Worm (Caenorhabditis elegans) whole organism, early embryonic: ENCODE data around the gene str-64.

Source experiments
- B0310.2 ChIP-seq: sonication (generic microtip); optimal IDR thresholded peaks from 2 replicates; lab custom pipeline; 2016; ENCODE audit warnings: mild to moderate bottlenecking, missing genetic modification characterization, missing compliant biosample characterization
- F13C5.2 ChIP-seq: sonication (generic microtip); optimal IDR thresholded peaks from 2 replicates; lab custom pipeline; 2017; ENCODE audit warnings: mild to moderate bottlenecking, missing genetic modification characterization, inconsistent platforms, missing compliant biosample characterization
- aly-1 ChIP-seq: sonication (generic microtip); optimal IDR thresholded peaks from 2 replicates; lab custom pipeline; 2016; ENCODE audit warnings: missing genetic modification characterization, missing compliant biosample characterization
- ama-1 ChIP-seq: fragments of 150-350 bp; optimal IDR thresholded peaks from 2 replicates; lab custom pipeline; 2014
- ceh-13 ChIP-seq: fragments of 200-800 bp; sonication (Bioruptor generic); optimal IDR thresholded peaks from 2 replicates; lab custom pipeline; 2018; ENCODE audit warnings: mild to moderate bottlenecking, missing genetic modification characterization, missing compliant biosample characterization
- ceh-36 ChIP-seq: sonication (generic microtip); optimal IDR thresholded peaks from 2 replicates; lab custom pipeline; 2016; ENCODE audit warnings: missing genetic modification characterization, inconsistent platforms, missing compliant biosample characterization
- ets-7 ChIP-seq: sonication (generic microtip); optimal IDR thresholded peaks from 2 replicates; lab custom pipeline; 2016; ENCODE audit warnings: missing genotype, missing genetic modification characterization, missing compliant biosample characterization
- flt-1 ChIP-seq: fragments of 200-800 bp; sonication (Bioruptor generic); IDR thresholded peaks from 2 replicates; pipeline ENCODE4 v1.3.6; 2022; ENCODE audit warnings: missing genetic modification characterization, missing compliant biosample characterization
- hmbx-1 ChIP-seq: sonication (generic microtip); optimal IDR thresholded peaks from 2 replicates; lab custom pipeline; 2016; ENCODE audit warnings: mild to moderate bottlenecking, missing genetic modification characterization, missing compliant biosample characterization
- hmg-4 ChIP-seq: fragments of 200-800 bp; sonication (Bioruptor generic); optimal IDR thresholded peaks from 2 replicates; lab custom pipeline; 2018; ENCODE audit warnings: mild to moderate bottlenecking, missing genetic modification characterization, missing compliant biosample characterization
- hnd-1 ChIP-seq: sonication (generic microtip); optimal IDR thresholded peaks from 2 replicates; lab custom pipeline; 2016; ENCODE audit warnings: missing genetic modification characterization, missing compliant biosample characterization
- pes-1 ChIP-seq: fragments of 200-800 bp; sonication (Bioruptor generic); IDR thresholded peaks from 2 replicates; pipeline ENCODE4 v1.3.6; 2022; ENCODE audit warnings: missing genetic modification reagents, missing genetic modification characterization, missing compliant biosample characterization
- scrt-1 ChIP-seq: fragments of 200-800 bp; sonication (Bioruptor generic); IDR thresholded peaks from 2 replicates; pipeline ENCODE4 v1.3.6; 2022; ENCODE audit warnings: missing genetic modification characterization, missing compliant biosample characterization
- sea-1 ChIP-seq: fragments of 200-800 bp; sonication (Bioruptor generic); conservative IDR thresholded peaks from 2 replicates; pipeline ENCODE4 v1.3.6; 2022; ENCODE audit warnings: missing genetic modification characterization, missing compliant biosample characterization
- tbx-11 ChIP-seq: fragments of 200-800 bp; sonication (Bioruptor generic); IDR thresholded peaks from 2 replicates; pipeline ENCODE4 v1.3.6; 2022; ENCODE audit warnings: missing genetic modification characterization, missing compliant biosample characterization
- tbx-37 ChIP-seq: fragments of 200-800 bp; sonication (Bioruptor generic); conservative IDR thresholded peaks from 2 replicates; pipeline ENCODE4 v1.3.6; 2022; ENCODE audit warnings: missing genetic modification reagents, missing genetic modification characterization, missing compliant biosample characterization
- tra-4 ChIP-seq: sonication (generic microtip); optimal IDR thresholded peaks from 2 replicates; lab custom pipeline; 2017; ENCODE audit warnings: missing genetic modification characterization, missing compliant biosample characterization

Gene str-64

DNA sequence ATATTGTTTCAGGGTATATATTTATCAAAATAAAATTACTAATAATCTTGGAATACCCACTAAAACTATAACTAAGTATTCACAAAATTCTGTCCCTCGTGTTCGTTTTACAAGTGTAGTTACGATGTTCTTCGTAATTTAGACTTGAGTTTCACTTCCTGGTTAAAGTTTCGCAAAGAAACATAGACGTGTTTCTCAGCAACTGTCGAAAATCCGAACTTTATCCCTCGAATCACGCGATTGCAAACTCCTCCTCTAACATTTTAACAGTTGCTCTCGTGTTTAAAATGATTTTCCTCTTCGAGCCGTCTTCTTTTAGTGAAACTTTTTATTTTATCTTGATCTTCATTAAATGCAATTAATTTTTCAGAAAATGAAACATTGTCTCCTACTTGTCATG lies 3.0 kb upstream of the str-64 start, which contains the start of gene T28A11.2:
Gene T28A11.2 (plus strand): TSS at position 371 of the 400 bp plus-strand sequence.
- TF ChIP-seq ama-1 (lab: Kevin White, UChicago) (no peak), aly-1 (no peak), hmbx-1 (tag; lab: Kevin White, UChicago) (no peak), ceh-36 (tag; lab: Kevin White, UChicago) (no peak), ets-7 (no peak), ceh-13 (GFP tag; lab: Kevin White, UChicago) (no peak), hnd-1 (tag; lab: Kevin White, UChicago) (no peak), sea-1 (GFP tag; lab: Robert Waterston, UW) (no peak), F13C5.2 (tag; lab: Kevin White, UChicago) (no peak), pes-1 (GFP tag; lab: Robert Waterston, UW) (no peak), hmg-4 (GFP tag; lab: Kevin White, UChicago) (no peak), scrt-1 (no peak), B0310.2 (no peak)

DNA sequence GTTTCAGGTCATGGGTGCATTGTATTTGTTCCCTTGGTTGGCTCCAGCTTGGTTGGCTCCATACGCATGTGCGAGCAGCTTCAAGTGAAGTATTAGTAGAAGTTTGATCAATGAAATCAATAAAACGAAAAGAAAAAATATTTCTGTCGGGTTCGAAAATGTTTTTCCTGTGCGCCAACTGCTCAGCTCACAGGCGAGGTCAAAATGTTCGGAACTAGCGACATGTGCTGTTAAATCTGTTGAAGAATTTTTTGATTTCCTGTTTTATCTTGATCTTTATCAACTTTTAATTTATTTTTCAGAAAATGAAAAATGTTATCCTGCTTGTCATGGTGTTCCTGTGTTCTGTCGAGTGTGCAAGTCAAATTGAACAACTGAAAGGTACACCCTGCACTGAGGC lies 1.5 kb upstream of the str-64 start, which contains the start of gene T28A11.25:
Gene T28A11.25 (plus strand): TSS at position 301 of the 400 bp plus-strand sequence.
- TF ChIP-seq F13C5.2 (tag; lab: Kevin White, UChicago) (no peak), tra-4 (tag; lab: Kevin White, UChicago) (no peak), ama-1 (lab: Kevin White, UChicago) (no peak), hmg-4 (GFP tag; lab: Kevin White, UChicago) (no peak), aly-1 (no peak), tbx-37 (GFP tag; lab: Robert Waterston, UW) (no peak), pes-1 (GFP tag; lab: Robert Waterston, UW) (no peak), ceh-13 (GFP tag; lab: Kevin White, UChicago) (no peak), flt-1 (GFP tag; lab: Robert Waterston, UW) (no peak), sea-1 (GFP tag; lab: Robert Waterston, UW) (no peak), hmbx-1 (tag; lab: Kevin White, UChicago) (no peak), scrt-1 (no peak), tbx-11 (GFP tag; lab: Robert Waterston, UW) (no peak), ceh-36 (tag; lab: Kevin White, UChicago) (no peak), B0310.2 (no peak), ets-7 (no peak), hnd-1 (tag; lab: Kevin White, UChicago) (no peak)

ce11 chrV:3284629-3285028 lies 1.6 kb downstream of the str-64 start, which contains the start of gene F35F10.5:
TSS of gene F35F10.5 (plus strand) at chrV:3284929.
- TF ChIP-seq flt-1 (GFP tag; lab: Robert Waterston, UW) (no peak), sea-1 (GFP tag; lab: Robert Waterston, UW) (no peak), B0310.2 (no peak), pes-1 (GFP tag; lab: Robert Waterston, UW) (no peak), tbx-37 (GFP tag; lab: Robert Waterston, UW) (no peak), scrt-1 (no peak), tra-4 (tag; lab: Kevin White, UChicago) (no peak), ets-7 (no peak)

DNA sequence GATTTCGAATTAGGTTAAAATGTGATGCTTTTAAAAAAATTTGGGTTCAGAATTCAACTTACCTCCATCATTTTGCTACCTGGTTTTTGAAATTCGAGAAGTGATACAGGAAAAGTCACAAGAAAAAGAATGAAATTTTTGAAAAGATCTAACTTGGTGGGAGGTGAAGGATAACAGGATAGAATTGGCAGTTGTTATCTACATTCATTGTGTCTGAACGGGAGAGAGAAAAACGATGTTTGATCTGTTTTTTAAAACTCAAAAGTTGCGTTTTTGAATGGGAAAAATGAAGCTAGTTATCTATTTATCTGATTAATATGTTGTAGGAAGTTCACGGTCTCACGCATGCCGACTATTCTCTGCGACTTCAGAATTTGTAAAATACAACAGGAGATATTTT lies 4.3 kb downstream of the str-64 start, which contains the start of gene F35F10.7:
Gene F35F10.7 (minus strand): TSS at position 101 of the 400 bp plus-strand sequence.
- no peak for TF ChIP-seq hmg-4 (GFP tag; lab: Kevin White, UChicago)
- no peak for TF ChIP-seq tra-4 (tag; lab: Kevin White, UChicago)
- TF ChIP-seq F13C5.2 (tag; lab: Kevin White, UChicago), result no peak
- no peak for TF ChIP-seq tbx-11 (GFP tag; lab: Robert Waterston, UW)
- TF ChIP-seq sea-1 (GFP tag; lab: Robert Waterston, UW), result no peak
- TF ChIP-seq ceh-36 (tag; lab: Kevin White, UChicago), result no peak
- no peak for TF ChIP-seq hmbx-1 (tag; lab: Kevin White, UChicago)
- no peak for TF ChIP-seq tbx-37 (GFP tag; lab: Robert Waterston, UW)
- no peak for TF ChIP-seq scrt-1
- TF ChIP-seq aly-1, result no peak
- TF ChIP-seq ets-7, result no peak
- no peak for TF ChIP-seq B0310.2
- no peak for TF ChIP-seq hnd-1 (tag; lab: Kevin White, UChicago)
- TF ChIP-seq flt-1 (GFP tag; lab: Robert Waterston, UW), result no peak
- no peak for TF ChIP-seq pes-1 (GFP tag; lab: Robert Waterston, UW)
- no peak for TF ChIP-seq ama-1 (lab: Kevin White, UChicago)

DNA sequence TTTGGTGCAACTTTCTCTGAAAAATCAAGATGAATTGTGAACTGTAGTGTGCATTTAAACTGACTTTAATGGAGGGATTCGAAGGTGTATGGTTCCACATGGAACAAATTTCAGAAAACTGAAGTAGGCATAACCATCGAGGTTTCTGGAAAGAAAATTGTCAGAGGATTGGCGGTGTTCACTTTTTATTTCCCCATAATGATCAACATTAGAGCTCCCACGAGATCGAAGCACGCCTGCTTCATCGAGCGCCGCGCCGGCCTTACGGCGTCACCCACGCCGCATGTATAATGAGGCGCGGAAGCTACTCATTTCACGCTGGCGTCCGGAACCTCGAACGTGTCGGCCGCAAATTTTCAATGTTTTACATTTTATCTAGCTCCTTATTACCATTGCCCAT lies 5.1 kb downstream of the str-64 start:
- TF ChIP-seq F13C5.2 (tag; lab: Kevin White, UChicago), result no peak
- no peak for TF ChIP-seq ceh-36 (tag; lab: Kevin White, UChicago)
- no peak for TF ChIP-seq tra-4 (tag; lab: Kevin White, UChicago)
- no peak for TF ChIP-seq aly-1
- TF ChIP-seq tbx-11 (GFP tag; lab: Robert Waterston, UW), result no peak
- TF ChIP-seq ama-1 (lab: Kevin White, UChicago), result no peak
- no peak for TF ChIP-seq hmbx-1 (tag; lab: Kevin White, UChicago)
- no peak for TF ChIP-seq ceh-13 (GFP tag; lab: Kevin White, UChicago)
- TF ChIP-seq ets-7, result no peak
- no peak for TF ChIP-seq scrt-1

ce11 chrV:3289267-3289666 lies 6.2 kb downstream of the str-64 start, which contains the start of gene F35F10.6:
TSS of gene F35F10.6 (minus strand) at chrV:3289367.
- TF ChIP-seq hnd-1 (tag; lab: Kevin White, UChicago) (no peak), ama-1 (lab: Kevin White, UChicago) (no peak), ets-7 (no peak)

DNA sequence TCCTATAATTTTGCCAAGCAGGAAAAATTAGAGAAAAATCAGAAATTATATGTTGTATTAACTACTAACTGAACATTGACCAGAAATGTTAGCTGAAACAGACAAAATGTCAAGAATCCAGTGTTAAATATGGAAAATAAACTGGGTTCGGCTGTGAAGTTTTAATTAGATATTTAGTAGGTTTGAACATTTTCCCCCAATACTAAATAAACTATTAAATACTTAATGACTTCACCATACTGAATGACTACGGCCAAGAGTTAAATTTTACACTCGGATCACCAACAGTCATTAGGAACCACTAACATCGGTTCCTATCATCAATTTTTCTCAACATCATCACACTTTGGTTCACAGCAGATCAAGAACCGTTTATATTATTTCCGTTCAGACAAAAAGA lies 12.3 kb downstream of the str-64 start:
- TF ChIP-seq hmbx-1 (tag; lab: Kevin White, UChicago), result no peak
- TF ChIP-seq aly-1, result no peak
- TF ChIP-seq tbx-37 (GFP tag; lab: Robert Waterston, UW), result no peak
- no peak for TF ChIP-seq scrt-1
- no peak for TF ChIP-seq ama-1 (lab: Kevin White, UChicago)
- no peak for TF ChIP-seq B0310.2
- no peak for TF ChIP-seq sea-1 (GFP tag; lab: Robert Waterston, UW)
- TF ChIP-seq ets-7, result no peak
- TF ChIP-seq hnd-1 (tag; lab: Kevin White, UChicago), result no peak
- no peak for TF ChIP-seq tbx-11 (GFP tag; lab: Robert Waterston, UW)
